Fruit fly (Drosophila melanogaster) whole organism, embryonic: Measurements from ENCODE around the gene CG10376.
A peak's percentile ranks its signal among the peaks of the same experiment; 100 is the strongest.

Experiments used
- Antp ChIP-seq: fragments of 200-800 bp; sonication (Bioruptor generic); optimal IDR thresholded peaks from 3 replicates; lab custom pipeline; 2016; ENCODE audit warnings: missing biosample characterization, missing genetic modification characterization
- Bgb ChIP-seq: fragments of 200-800 bp; sonication (Bioruptor generic); IDR thresholded peaks from 2 replicates; pipeline ENCODE4 v1.3.6; 2022; ENCODE audit warnings: missing biosample characterization, missing genetic modification characterization; ENCODE audit not compliant: partially characterized antibody
- CG10366 ChIP-seq: fragments of 200-800 bp; sonication (Bioruptor generic); IDR thresholded peaks from 2 replicates; pipeline ENCODE4 v1.3.6; 2022; ENCODE audit warnings: missing biosample characterization, missing genetic modification characterization
- CG11456 ChIP-seq: fragments of 200-800 bp; sonication (Bioruptor generic); IDR thresholded peaks from 3 replicates; pipeline ENCODE4 v1.3.6; 2022; ENCODE audit warnings: missing biosample characterization, missing genetic modification characterization
- CG11695 ChIP-seq: fragments of 200-800 bp; sonication (Bioruptor generic); IDR thresholded peaks from 3 replicates; pipeline ENCODE4 v1.3.6; 2022; ENCODE audit warnings: missing biosample characterization, missing genetic modification characterization
- CG13624 ChIP-seq: fragments of 200-800 bp; sonication (Bioruptor generic); optimal IDR thresholded peaks from 2 replicates; lab custom pipeline; 2016; ENCODE audit warnings: missing biosample characterization, missing genetic modification characterization
- CG15514 ChIP-seq: fragments of 200-800 bp; sonication (Bioruptor generic); optimal IDR thresholded peaks from 3 replicates; lab custom pipeline; 2017; ENCODE audit warnings: missing biosample characterization, missing genetic modification characterization, mild to moderate bottlenecking, moderate library complexity, missing genetic modification reagents
- CG15601 ChIP-seq: fragments of 200-800 bp; sonication (Bioruptor generic); optimal IDR thresholded peaks from 3 replicates; lab custom pipeline; 2019; ENCODE audit warnings: missing biosample characterization, mild to moderate bottlenecking, missing genetic modification characterization, moderate library complexity
- CG15696 ChIP-seq: fragments of 200-800 bp; sonication (Bioruptor generic); optimal IDR thresholded peaks from 2 replicates; lab custom pipeline; 2019; ENCODE audit warnings: missing biosample characterization, mild to moderate bottlenecking, missing genetic modification characterization, moderate library complexity
- CG1602 ChIP-seq: fragments of 200-800 bp; sonication (Bioruptor generic); optimal IDR thresholded peaks from 3 replicates; lab custom pipeline; 2016; ENCODE audit warnings: missing biosample characterization, missing genetic modification characterization
- CG1647 ChIP-seq: fragments of 200-800 bp; sonication (Bioruptor generic); optimal IDR thresholded peaks from 3 replicates; lab custom pipeline; 2016; ENCODE audit warnings: missing biosample characterization, missing genetic modification characterization
- CG16863 ChIP-seq: fragments of 200-800 bp; sonication (Bioruptor generic); optimal IDR thresholded peaks from 3 replicates; lab custom pipeline; 2016; ENCODE audit warnings: missing biosample characterization, missing genetic modification characterization
- CG17568 ChIP-seq: fragments of 200-800 bp; sonication (Bioruptor generic); optimal IDR thresholded peaks from 2 replicates; lab custom pipeline; 2018; ENCODE audit warnings: missing biosample characterization, mild to moderate bottlenecking, missing genetic modification characterization, moderate library complexity
- CG2120 ChIP-seq: fragments of 200-800 bp; sonication (Bioruptor generic); optimal IDR thresholded peaks from 3 replicates; lab custom pipeline; 2016; ENCODE audit warnings: missing biosample characterization, missing genetic modification characterization
- CG2678 ChIP-seq: fragments of 200-800 bp; sonication (Bioruptor generic); optimal IDR thresholded peaks from 3 replicates; lab custom pipeline; 2019; ENCODE audit warnings: missing biosample characterization, mild to moderate bottlenecking, missing genetic modification characterization, moderate library complexity
- CG31441 ChIP-seq: fragments of 200-800 bp; sonication (Bioruptor generic); IDR thresholded peaks from 2 replicates; pipeline ENCODE4 v1.3.6; 2022; ENCODE audit warnings: missing biosample characterization, missing genetic modification characterization
- CG32532 ChIP-seq: fragments of 200-800 bp; sonication (Bioruptor generic); IDR thresholded peaks from 2 replicates; pipeline ENCODE4 v1.3.6; 2022; ENCODE audit warnings: missing biosample characterization, missing genetic modification characterization
- CG3281 ChIP-seq: fragments of 200-800 bp; sonication (Bioruptor generic); optimal IDR thresholded peaks from 3 replicates; lab custom pipeline; 2017; ENCODE audit warnings: missing biosample characterization, mild to moderate bottlenecking, missing genetic modification characterization
- CG34422 ChIP-seq: fragments of 200-800 bp; sonication (Bioruptor generic); IDR thresholded peaks from 3 replicates; pipeline ENCODE4 v1.3.6; 2022; ENCODE audit warnings: missing biosample characterization, missing genetic modification characterization
- CG5245 ChIP-seq: fragments of 200-800 bp; sonication (Bioruptor generic); optimal IDR thresholded peaks from 3 replicates; lab custom pipeline; 2016; ENCODE audit warnings: missing biosample characterization, missing genetic modification characterization
- CG7839 ChIP-seq: fragments of 200-800 bp; sonication (Bioruptor generic); optimal IDR thresholded peaks from 3 replicates; lab custom pipeline; 2018; ENCODE audit warnings: missing biosample characterization, mild to moderate bottlenecking, missing genetic modification characterization, moderate library complexity
- CG8290 ChIP-seq, 3 experiments: fragments of 200-800 bp; sonication (Bioruptor generic); optimal IDR thresholded peaks; 2 replicates each; lab custom pipeline; 2016 to 2019; ENCODE audit warnings: missing biosample characterization in 3 of 3, missing genetic modification characterization in 3 of 3, mild to moderate bottlenecking in 2 of 3, moderate library complexity in 1 of 3
- CG8388 ChIP-seq: fragments of 200-800 bp; sonication (Bioruptor generic); optimal IDR thresholded peaks from 2 replicates; lab custom pipeline; 2019; ENCODE audit warnings: missing biosample characterization, mild to moderate bottlenecking, missing genetic modification characterization, moderate library complexity
- CG9437 ChIP-seq: fragments of 200-800 bp; sonication (Bioruptor generic); optimal IDR thresholded peaks from 2 replicates; lab custom pipeline; 2018; ENCODE audit warnings: missing biosample characterization, mild to moderate bottlenecking, missing genetic modification characterization
- Dad ChIP-seq: fragments of 200-800 bp; sonication (Bioruptor generic); optimal IDR thresholded peaks from 3 replicates; lab custom pipeline; 2016; ENCODE audit warnings: missing biosample characterization, missing genetic modification characterization
- Dbx ChIP-seq: fragments of 200-800 bp; sonication (Bioruptor generic); IDR thresholded peaks from 3 replicates; pipeline ENCODE4 v1.3.6; 2022; ENCODE audit warnings: missing biosample characterization, missing genetic modification characterization
- Dip3 ChIP-seq: fragments of 200-800 bp; sonication (Bioruptor generic); optimal IDR thresholded peaks from 3 replicates; lab custom pipeline; 2016; ENCODE audit warnings: missing biosample characterization, missing genetic modification characterization
- Elba2 ChIP-seq: fragments of 200-800 bp; sonication (Bioruptor generic); optimal IDR thresholded peaks from 3 replicates; lab custom pipeline; 2016; ENCODE audit warnings: missing biosample characterization, missing genetic modification characterization
- Fer1 ChIP-seq: fragments of 200-800 bp; sonication (Bioruptor generic); optimal IDR thresholded peaks from 2 replicates; lab custom pipeline; 2017; ENCODE audit warnings: missing biosample characterization, mild to moderate bottlenecking, missing genetic modification characterization
- Hr78 ChIP-seq, 2 experiments: fragments of 200-800 bp in 1 of 2; fragments of >200 bp in 1 of 2; sonication (Bioruptor generic) in 1 of 2; optimal IDR thresholded peaks; 2 replicates each; lab custom pipeline; 2017 to 2019; ENCODE audit warnings: missing biosample characterization in 2 of 2, missing genetic modification characterization in 2 of 2, mild to moderate bottlenecking in 1 of 2, moderate library complexity in 1 of 2
- PHDP ChIP-seq: fragments of 200-800 bp; sonication (Bioruptor generic); optimal IDR thresholded peaks from 3 replicates; lab custom pipeline; 2018; ENCODE audit warnings: missing biosample characterization, mild to moderate bottlenecking, missing genetic modification characterization, moderate library complexity
- Pdp1 ChIP-seq, 2 experiments: fragments of 200-800 bp; sonication (Bioruptor generic); optimal IDR thresholded peaks; 3 replicates each; lab custom pipeline; 2016; ENCODE audit warnings: missing biosample characterization in 2 of 2, missing genetic modification characterization in 2 of 2, mild to moderate bottlenecking in 1 of 2, moderate library complexity in 1 of 2
- Rfx ChIP-seq: fragments of 200-800 bp; sonication (Bioruptor generic); IDR thresholded peaks from 2 replicates; pipeline ENCODE4 v1.3.6; 2022; ENCODE audit warnings: missing biosample characterization, missing genetic modification characterization
- amos ChIP-seq: fragments of 200-800 bp; sonication (Bioruptor generic); IDR thresholded peaks from 2 replicates; pipeline ENCODE4 v1.3.6; 2022; ENCODE audit warnings: missing biosample characterization, missing genetic modification characterization; ENCODE audit not compliant: partially characterized antibody
- bab2 ChIP-seq: fragments of 200-800 bp; sonication (Bioruptor generic); optimal IDR thresholded peaks from 2 replicates; lab custom pipeline; 2016; ENCODE audit warnings: missing biosample characterization, missing genetic modification characterization
- bcd ChIP-seq: fragments of 200-800 bp; sonication (Bioruptor generic); optimal IDR thresholded peaks from 2 replicates; lab custom pipeline; 2017; ENCODE audit warnings: missing biosample characterization, mild to moderate bottlenecking, missing genetic modification characterization
- br ChIP-seq: fragments of >200 bp; optimal IDR thresholded peaks from 2 replicates; lab custom pipeline; 2017
- cas ChIP-seq: fragments of 200-800 bp; sonication (Bioruptor generic); IDR thresholded peaks from 2 replicates; pipeline ENCODE4 v1.3.6; 2022; ENCODE audit warnings: missing biosample characterization, missing genetic modification characterization
- ci ChIP-seq: fragments of 200-800 bp; sonication (Bioruptor generic); IDR thresholded peaks from 3 replicates; pipeline ENCODE4 v1.3.6; 2022; ENCODE audit warnings: missing biosample characterization, missing genetic modification characterization
- crc ChIP-seq: fragments of 200-800 bp; sonication (Bioruptor generic); optimal IDR thresholded peaks from 2 replicates; lab custom pipeline; 2016; ENCODE audit warnings: missing biosample characterization, missing genetic modification characterization
- lab ChIP-seq: fragments of 200-800 bp; sonication (Bioruptor generic); optimal IDR thresholded peaks from 3 replicates; lab custom pipeline; 2017; ENCODE audit warnings: missing biosample characterization, missing genetic modification characterization, mild to moderate bottlenecking, moderate library complexity, missing genetic modification reagents
- luna ChIP-seq: fragments of 200-800 bp; sonication (Bioruptor generic); optimal IDR thresholded peaks from 2 replicates; lab custom pipeline; 2016; ENCODE audit warnings: missing biosample characterization, missing genetic modification characterization
- mam ChIP-seq: fragments of 200-800 bp; sonication (Bioruptor generic); optimal IDR thresholded peaks from 3 replicates; lab custom pipeline; 2016; ENCODE audit warnings: missing biosample characterization, missing genetic modification characterization
- nerfin-1 ChIP-seq: fragments of 200-800 bp; sonication (Bioruptor generic); optimal IDR thresholded peaks from 3 replicates; lab custom pipeline; 2019; ENCODE audit warnings: missing biosample characterization, mild to moderate bottlenecking, missing genetic modification characterization, moderate library complexity
- pros ChIP-seq: fragments of 200-800 bp; sonication (Bioruptor generic); optimal IDR thresholded peaks from 3 replicates; lab custom pipeline; 2019; ENCODE audit warnings: missing biosample characterization, mild to moderate bottlenecking, missing genetic modification characterization, moderate library complexity
- sens ChIP-seq: fragments of 200-800 bp; sonication (Bioruptor generic); peaks from one replicate; lab custom pipeline; 2016; ENCODE audit warnings: missing biosample characterization, missing genetic modification characterization
- sisA ChIP-seq: fragments of 200-800 bp; sonication (Bioruptor generic); IDR thresholded peaks from 2 replicates; pipeline ENCODE4 v1.3.6; 2022; ENCODE audit warnings: missing biosample characterization, missing genetic modification characterization
- slou ChIP-seq: fragments of 200-800 bp; sonication (Bioruptor generic); optimal IDR thresholded peaks from 3 replicates; lab custom pipeline; 2016; ENCODE audit warnings: missing biosample characterization, missing genetic modification characterization
- tin ChIP-seq: fragments of 200-800 bp; sonication (Bioruptor generic); optimal IDR thresholded peaks from 3 replicates; lab custom pipeline; 2016; ENCODE audit warnings: missing biosample characterization, missing genetic modification characterization
- tx ChIP-seq: fragments of 200-800 bp; sonication (Bioruptor generic); optimal IDR thresholded peaks from 2 replicates; lab custom pipeline; 2016; ENCODE audit warnings: missing biosample characterization, missing genetic modification characterization
- wek ChIP-seq: fragments of 200-800 bp; sonication (Bioruptor generic); optimal IDR thresholded peaks from 3 replicates; lab custom pipeline; 2018; ENCODE audit warnings: missing biosample characterization, mild to moderate bottlenecking, missing genetic modification characterization, moderate library complexity

CG10376 gene

dm6 chr2L:18707844-18708238, 4.9 kb upstream of the CG10376 start:
- TF ChIP-seq CG1602 (GFP tag; lab: Kevin White, UChicago) (peak; percentile 22), CG11695 (GFP tag; lab: Robert Waterston, UW) (0 out of 3 replicates have a peak, but pooled peaks have one; percentile 17), CG3281 (GFP tag; lab: Kevin White, UChicago) (peak; percentile 30), nerfin-1 (peak; percentile 26), PHDP (tag; lab: Kevin White, UChicago) (peak; percentile 39), sisA (GFP tag; lab: Robert Waterston, UW) (no peak; the same call in 1 of the 2 replicates), Pdp1 (GFP tag; optimal IDR thresholded peaks at IDR 0.05; lab: Kevin White, UChicago) (peak in 1 of 2 experiments; percentile 13), wek (peak; percentile 30), luna (GFP tag; lab: Kevin White, UChicago) (peak; percentile 21), CG2678 (tag; lab: Kevin White, UChicago) (peak; percentile 20), CG17568 (GFP tag; lab: Kevin White, UChicago) (no peak), CG11456 (GFP tag; lab: Robert Waterston, UW) (0 out of 3 replicates have a peak, but pooled peaks have one; percentile 10), CG8290 (GFP tag; optimal IDR thresholded peaks at IDR 0.05; lab: Kevin White, UChicago) (no peak), CG8290 (tag; optimal IDR thresholded peaks at IDR 0.05; lab: Kevin White, UChicago) (no peak), ci (GFP tag; lab: Robert Waterston, UW) (peak; percentile 50; the same call in 2 of the 3 replicates), mam (peak; percentile 44), slou (GFP tag; lab: Kevin White, UChicago) (no peak), CG1647 (GFP tag; lab: Kevin White, UChicago) (peak; percentile 15), CG13624 (GFP tag; lab: Kevin White, UChicago) (peak; percentile 45), pros (GFP tag; lab: Kevin White, UChicago) (no peak), Rfx (GFP tag; lab: Robert Waterston, UW) (peak; percentile 56; the same call in 1 of the 2 replicates), sens (GFP tag; lab: Kevin White, UChicago) (peak; percentile 85), CG10366 (GFP tag; lab: Robert Waterston, UW) (peak; percentile 32), CG9437 (GFP tag; lab: Kevin White, UChicago) (no peak), bab2 (GFP tag; lab: Kevin White, UChicago) (peak; percentile 33), CG8388 (GFP tag; lab: Kevin White, UChicago) (peak; percentile 44), crc (peak; percentile 25), Antp (GFP tag; lab: Kevin White, UChicago) (peak; percentile 3), Bgb (GFP tag; lab: Robert Waterston, UW) (no peak), lab (GFP tag; lab: Kevin White, UChicago) (peak; percentile 13), CG7839 (tag; lab: Kevin White, UChicago) (peak; percentile 19), Dip3 (GFP tag; lab: Kevin White, UChicago) (peak; percentile 4), br (lab: Kevin White, UChicago) (no peak), Elba2 (GFP tag; lab: Kevin White, UChicago) (peak; percentile 46), Dbx (GFP tag; lab: Robert Waterston, UW) (no peak), CG2120 (GFP tag; lab: Kevin White, UChicago) (peak; percentile 70), CG15601 (tag; lab: Kevin White, UChicago) (no peak), Fer1 (GFP tag; lab: Kevin White, UChicago) (peak; percentile 20), Dad (GFP tag; lab: Kevin White, UChicago) (no peak), cas (0 out of 2 replicates have a peak, but pooled peaks have one; percentile 9), tx (GFP tag; lab: Kevin White, UChicago) (no peak), CG16863 (GFP tag; lab: Kevin White, UChicago) (peak; percentile 20), CG15696 (tag; lab: Kevin White, UChicago) (no peak), Hr78 (GFP tag; optimal IDR thresholded peaks at IDR 0.05; lab: Kevin White, UChicago) (no peak), bcd (GFP tag; lab: Kevin White, UChicago) (no peak), tin (GFP tag; lab: Kevin White, UChicago) (peak; percentile 38), CG31441 (GFP tag; lab: Robert Waterston, UW) (no peak), CG5245 (GFP tag; lab: Kevin White, UChicago) (no peak), amos (GFP tag; lab: Robert Waterston, UW) (no peak), CG15514 (GFP tag; lab: Kevin White, UChicago) (peak; percentile 32), CG32532 (peak; percentile 67), CG34422 (GFP tag; lab: Robert Waterston, UW) (no peak; the same call in 2 of the 3 replicates)
